Worm (Caenorhabditis elegans): ENCODE data around the gene H04M03.11.

Gene H04M03.11

DNA sequence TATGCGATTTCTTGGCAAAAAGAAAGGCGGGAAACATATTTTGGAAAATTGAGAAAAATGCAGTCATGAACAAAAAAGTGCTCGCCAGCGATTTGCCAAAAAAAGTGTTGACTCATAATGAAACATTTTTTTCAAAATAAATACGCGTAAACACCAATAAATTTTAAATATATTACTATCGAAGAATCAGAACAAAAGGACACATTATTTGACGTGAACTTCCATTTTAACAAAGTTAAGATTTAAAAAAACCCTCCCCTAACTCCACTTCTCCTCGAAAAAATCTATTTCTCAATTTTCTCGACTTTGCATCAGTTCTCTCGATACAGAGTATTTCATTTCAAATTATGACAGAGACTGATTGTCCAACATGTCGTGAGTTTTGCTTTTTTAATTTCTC lies 11.9 kb upstream of the H04M03.11 start, which contains the start of gene pck-3:
TSS of gene pck-3 (plus strand) at position 301 of the 400 bp plus-strand sequence.
- TF ChIP-seq jun-1 (tag; optimal IDR thresholded peaks at IDR 0.05): no peak
- no peak for TF ChIP-seq nhr-76 (tag; optimal IDR thresholded peaks at IDR 0.05)

DNA sequence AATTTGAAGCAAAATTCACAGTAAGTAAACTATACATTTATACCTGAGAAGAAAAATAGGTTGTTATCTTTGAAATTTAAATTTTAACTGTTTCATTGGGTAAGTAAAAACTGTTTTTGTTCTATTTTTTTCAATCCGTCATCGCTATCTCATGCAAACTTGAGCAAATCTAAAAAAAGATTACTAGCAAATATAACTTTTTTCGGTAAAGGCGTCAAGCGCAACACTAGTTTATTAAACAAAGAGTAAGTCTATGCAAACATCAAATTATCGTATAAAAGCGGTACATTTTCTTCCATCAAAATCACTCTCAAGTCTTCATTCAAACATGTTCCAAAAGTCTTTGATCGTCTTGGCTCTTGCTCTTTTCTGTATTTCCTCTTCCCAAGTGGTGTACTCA lies 10.8 kb upstream of the H04M03.11 start, which contains the start of gene nspb-6:
TSS of gene nspb-6 (plus strand) at position 301 of the 400 bp plus-strand sequence.
- no peak for TF ChIP-seq ceh-28 (tag; optimal IDR thresholded peaks at IDR 0.05)

DNA sequence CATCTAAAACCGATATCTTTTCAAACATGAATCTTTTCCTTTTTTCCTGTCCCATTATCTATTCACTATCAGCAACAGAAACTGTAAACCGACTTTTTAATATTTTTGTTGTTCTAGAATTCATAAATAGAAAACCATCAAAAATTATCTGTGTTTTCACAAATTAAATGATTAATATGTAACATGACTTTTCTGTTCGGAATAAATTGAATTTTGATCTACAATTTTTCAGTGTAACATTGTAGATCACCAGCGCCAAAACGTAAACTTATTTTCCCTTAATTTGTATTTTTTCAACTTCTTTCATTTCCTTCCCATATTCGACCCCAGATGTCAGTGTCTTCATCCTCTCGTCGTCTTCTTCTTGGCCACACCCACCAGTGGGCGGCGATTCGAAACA lies 6.9 kb upstream of the H04M03.11 start, which contains the start of gene H04M03.3:
TSS of gene H04M03.3 (plus strand) at position 301 of the 400 bp plus-strand sequence.
- no peak for TF ChIP-seq ceh-9 (tag; optimal IDR thresholded peaks at IDR 0.05)
- no peak for TF ChIP-seq pqm-1 (tag; optimal IDR thresholded peaks at IDR 0.05)
- no peak for TF ChIP-seq jun-1 (tag; optimal IDR thresholded peaks at IDR 0.05)
- no peak for TF ChIP-seq elt-3 (tag; optimal IDR thresholded peaks at IDR 0.05)
- no peak for TF ChIP-seq ceh-16 (tag; optimal IDR thresholded peaks at IDR 0.05)
- no peak for TF ChIP-seq R02D3.7 (tag; optimal IDR thresholded peaks at IDR 0.05)
- no peak for TF ChIP-seq unc-62 (GFP tag; optimal IDR thresholded peaks at IDR 0.05)
- no peak for TF ChIP-seq unc-39 (tag; optimal IDR thresholded peaks at IDR 0.05)
- TF ChIP-seq egl-5 (tag; optimal IDR thresholded peaks at IDR 0.05): no peak
- TF ChIP-seq ama-1 (optimal IDR thresholded peaks at IDR 0.05): no peak
- TF ChIP-seq aly-2 (tag; optimal IDR thresholded peaks at IDR 0.05): no peak
- no peak for TF ChIP-seq ceh-28 (tag; optimal IDR thresholded peaks at IDR 0.05)
- TF ChIP-seq nhr-12 (tag; optimal IDR thresholded peaks at IDR 0.05): no peak
- no peak for TF ChIP-seq mdl-1 (tag; optimal IDR thresholded peaks at IDR 0.05)
- no peak for TF ChIP-seq fos-1 (tag; optimal IDR thresholded peaks at IDR 0.05)
- TF ChIP-seq eor-1 (tag; optimal IDR thresholded peaks at IDR 0.05): no peak
- no peak for TF ChIP-seq ZK546.5 (tag; optimal IDR thresholded peaks at IDR 0.05)
- no peak for TF ChIP-seq zag-1 (tag; optimal IDR thresholded peaks at IDR 0.05)
- TF ChIP-seq lin-39 (tag; optimal IDR thresholded peaks at IDR 0.05): no peak

DNA sequence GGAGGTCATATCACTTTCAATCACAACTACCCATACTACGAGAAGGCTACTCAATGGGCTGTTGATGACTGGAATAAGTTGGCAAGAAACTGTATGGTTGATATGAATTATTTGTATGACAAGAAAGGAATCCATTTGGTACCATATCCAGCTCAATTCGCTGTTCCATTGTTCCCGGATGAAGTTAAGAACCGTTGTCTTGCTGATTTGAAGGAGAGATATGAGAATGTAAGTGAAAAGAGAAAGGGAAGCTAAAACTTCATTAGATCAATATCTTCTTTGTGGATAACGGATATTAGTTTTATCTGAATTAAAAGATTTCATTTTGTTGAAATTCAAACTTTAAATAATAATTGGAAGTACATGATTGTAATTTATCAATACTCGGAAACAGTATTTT lies 2.2 kb upstream of the H04M03.11 start:
- no peak for TF ChIP-seq egl-27 (tag; optimal IDR thresholded peaks at IDR 0.05)
- no peak for TF ChIP-seq fkh-2 (tag; optimal IDR thresholded peaks at IDR 0.05)
- no peak for TF ChIP-seq ceh-28 (tag; optimal IDR thresholded peaks at IDR 0.05)
- TF ChIP-seq zag-1 (tag; optimal IDR thresholded peaks at IDR 0.05): no peak
- no peak for TF ChIP-seq unc-62 (GFP tag; optimal IDR thresholded peaks at IDR 0.05)
- no peak for TF ChIP-seq nhr-12 (tag; optimal IDR thresholded peaks at IDR 0.05)
- no peak for TF ChIP-seq ceh-9 (tag; optimal IDR thresholded peaks at IDR 0.05)
- TF ChIP-seq lin-39 (tag; optimal IDR thresholded peaks at IDR 0.05): no peak
- TF ChIP-seq ztf-4 (tag; optimal IDR thresholded peaks at IDR 0.05): no peak
- TF ChIP-seq tbx-2 (tag; optimal IDR thresholded peaks at IDR 0.05): no peak
- no peak for TF ChIP-seq nhr-43 (tag; optimal IDR thresholded peaks at IDR 0.05; ENCODE audit: poor library complexity, severe bottlenecking)
- TF ChIP-seq elt-1 (tag; optimal IDR thresholded peaks at IDR 0.05): no peak
- TF ChIP-seq unc-39 (tag; optimal IDR thresholded peaks at IDR 0.05): no peak
- TF ChIP-seq nhr-11 (tag; optimal IDR thresholded peaks at IDR 0.05): no peak
- TF ChIP-seq nhr-23 (tag; optimal IDR thresholded peaks at IDR 0.05): no peak
- TF ChIP-seq ztf-11 (tag; optimal IDR thresholded peaks at IDR 0.05): no peak
- TF ChIP-seq elt-2 (tag; optimal IDR thresholded peaks at IDR 0.05): no peak
- no peak for TF ChIP-seq aly-2 (tag; optimal IDR thresholded peaks at IDR 0.05)

DNA sequence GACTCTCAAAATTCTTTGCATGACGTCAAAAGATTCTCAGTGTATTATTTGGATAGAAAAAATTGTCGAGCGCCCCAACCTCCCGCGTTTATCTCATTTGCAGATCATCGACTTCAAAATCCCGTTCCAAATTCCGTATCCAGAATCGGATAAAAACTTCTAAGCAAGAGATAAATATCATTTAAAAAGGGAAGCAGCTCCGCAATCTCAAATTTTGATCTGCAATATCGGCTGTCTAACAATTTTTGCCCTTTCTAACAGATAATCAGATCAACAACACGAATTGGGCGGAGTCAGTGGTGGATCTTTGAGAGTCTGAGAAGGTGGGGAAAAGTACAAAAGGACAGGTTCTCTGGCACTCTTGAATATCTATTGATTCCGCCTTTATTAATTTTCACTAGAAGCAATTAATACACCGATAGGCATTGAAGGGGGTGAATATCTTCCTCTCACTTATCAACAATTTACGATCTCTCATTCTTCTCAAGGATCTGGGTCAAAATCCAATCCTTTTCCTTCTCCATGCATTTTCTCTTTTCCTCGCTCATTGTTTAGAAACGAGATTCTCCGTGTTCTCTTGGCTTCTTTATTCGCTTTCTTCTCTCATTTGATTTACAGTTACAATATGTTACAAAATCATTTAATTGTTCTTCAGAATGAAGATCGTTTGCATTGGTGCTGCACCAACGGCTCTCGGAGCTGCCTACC lies 934 bp upstream of the H04M03.11 start, which contains the start of gene glf-1:
TSS of gene glf-1 (plus strand) at position 656 of the 708 bp plus-strand sequence.
- TF ChIP-seq nhr-23 (tag; optimal IDR thresholded peaks at IDR 0.05) (peak; percentile 30), elt-2 (tag; optimal IDR thresholded peaks at IDR 0.05) (no peak), pqm-1 (tag; optimal IDR thresholded peaks at IDR 0.05) (no peak), elt-1 (tag; optimal IDR thresholded peaks at IDR 0.05) (peak; percentile 84), nhr-43 (tag; optimal IDR thresholded peaks at IDR 0.05; ENCODE audit: poor library complexity, severe bottlenecking) (peak; percentile 1)

DNA sequence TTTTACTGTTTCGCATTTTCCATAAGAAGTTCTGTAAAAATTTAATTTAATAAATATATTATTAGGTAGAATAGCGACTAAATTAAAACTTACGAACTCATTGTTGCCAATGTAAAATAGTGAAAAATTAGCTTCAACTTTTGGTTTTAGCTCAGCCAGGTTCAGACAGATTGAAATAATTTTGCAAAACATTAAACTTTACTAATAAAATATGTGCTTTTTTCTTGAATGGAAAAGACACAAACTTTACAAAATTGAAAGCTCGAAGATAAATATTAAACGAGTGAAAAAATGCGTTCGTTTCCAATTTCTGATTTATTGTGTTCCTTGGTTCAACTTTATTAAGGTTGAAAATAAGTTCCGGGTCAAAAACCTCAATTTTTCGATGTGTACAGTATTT lies 4.5 kb downstream of the H04M03.11 start, which contains the start of gene srv-22:
TSS of gene srv-22 (minus strand) at position 101 of the 400 bp plus-strand sequence.
- TF ChIP-seq skn-1 (tag; optimal IDR thresholded peaks at IDR 0.05) (no peak), ztf-4 (tag; optimal IDR thresholded peaks at IDR 0.05) (no peak), mdl-1 (tag; optimal IDR thresholded peaks at IDR 0.05) (no peak), lin-39 (tag; optimal IDR thresholded peaks at IDR 0.05) (no peak), sea-2 (GFP tag; optimal IDR thresholded peaks at IDR 0.05) (no peak), nhr-23 (tag; optimal IDR thresholded peaks at IDR 0.05) (no peak)

Measured in whole organism, L3 larva.